Worm (Caenorhabditis elegans): Measurements from ENCODE around the gene atg-4.2.

ce11 chrIV:11700752-11701151 lies 32.9 kb downstream of the atg-4.2 start, which contains the start of gene dpy-20:
- TF ChIP-seq unc-39 (tag; optimal IDR thresholded peaks at IDR 0.05) (no peak), nhr-237 (tag; optimal IDR thresholded peaks at IDR 0.05) (no peak), zag-1 (tag; optimal IDR thresholded peaks at IDR 0.05) (no peak), elt-1 (tag; optimal IDR thresholded peaks at IDR 0.05) (no peak), eor-1 (tag; optimal IDR thresholded peaks at IDR 0.05) (no peak)
